Worm (Caenorhabditis elegans) whole organism, L2 larva: ENCODE measurements around the gene tpa-1.
A peak's percentile ranks its signal among the peaks of the same experiment; 100 is the strongest.

Experiments used
- F13H6.1 ChIP-seq: sonication (generic microtip); optimal IDR thresholded peaks from 2 replicates; lab custom pipeline; 2016; ENCODE audit warnings: missing genetic modification characterization, missing compliant biosample characterization
- R02D3.7 ChIP-seq: fragments of 150-350 bp; optimal IDR thresholded peaks from 2 replicates; lab custom pipeline; 2014; ENCODE audit warnings: missing biosample characterization, missing genetic modification characterization
- Y55F3AM.14 ChIP-seq: fragments of 200-800 bp; sonication (Bioruptor generic); optimal IDR thresholded peaks from 2 replicates; lab custom pipeline; 2018; ENCODE audit warnings: mild to moderate bottlenecking, missing genetic modification characterization, missing compliant biosample characterization
- ZK546.5 ChIP-seq: sonication (generic microtip); optimal IDR thresholded peaks from 2 replicates; lab custom pipeline; 2017; ENCODE audit warnings: missing biosample characterization, missing genetic modification characterization
- ama-1 ChIP-seq: fragments of 150-350 bp; optimal IDR thresholded peaks from 2 replicates; lab custom pipeline; 2018; ENCODE audit warnings: inconsistent platforms
- blmp-1 ChIP-seq: sonication (generic microtip); optimal IDR thresholded peaks from 2 replicates; lab custom pipeline; 2017; ENCODE audit warnings: missing genetic modification characterization, mild to moderate bottlenecking, missing compliant biosample characterization, antibody characterized with exemption, moderate library complexity; ENCODE audit not compliant: insufficient read depth
- ceh-16 ChIP-seq: fragments of 150-350 bp; optimal IDR thresholded peaks from 2 replicates; lab custom pipeline; 2014; ENCODE audit warnings: missing biosample characterization, missing genetic modification characterization
- ceh-82 ChIP-seq: fragments of 150-350 bp; optimal IDR thresholded peaks from 2 replicates; lab custom pipeline; 2014; ENCODE audit warnings: missing biosample characterization, missing genetic modification characterization
- crh-2 ChIP-seq: sonication (generic microtip); optimal IDR thresholded peaks from 2 replicates; lab custom pipeline; 2017; ENCODE audit warnings: missing biosample characterization, missing genetic modification characterization
- egl-27 ChIP-seq: sonication (generic microtip); optimal IDR thresholded peaks from 3 replicates; lab custom pipeline; 2017; ENCODE audit warnings: missing biosample characterization, missing genetic modification reagents, missing genetic modification characterization
- elt-1 ChIP-seq: fragments of 150-350 bp; optimal IDR thresholded peaks from 2 replicates; lab custom pipeline; 2014; ENCODE audit warnings: missing biosample characterization, missing genetic modification characterization
- fos-1 ChIP-seq: fragments of 150-350 bp; optimal IDR thresholded peaks from 2 replicates; lab custom pipeline; 2014; ENCODE audit warnings: missing biosample characterization, missing genetic modification characterization
- gmeb-1 ChIP-seq: fragments of 150-350 bp; optimal IDR thresholded peaks from 2 replicates; lab custom pipeline; 2014; ENCODE audit warnings: missing biosample characterization, missing genetic modification characterization
- lin-13 ChIP-seq: fragments of 150-350 bp; optimal IDR thresholded peaks from 2 replicates; lab custom pipeline; 2014; ENCODE audit warnings: missing biosample characterization, missing genetic modification reagents, missing genetic modification characterization
- lin-39 ChIP-seq: fragments of 150-350 bp; optimal IDR thresholded peaks from 2 replicates; lab custom pipeline; 2014; ENCODE audit warnings: missing biosample characterization, missing genetic modification reagents, missing genetic modification characterization
- lsy-2 ChIP-seq, 2 experiments: fragments of 150-350 bp in 1 of 2; sonication (generic microtip) in 1 of 2; optimal IDR thresholded peaks; 2 replicates each; lab custom pipeline; 2014 to 2017; ENCODE audit warnings: missing biosample characterization in 2 of 2, missing genetic modification characterization in 2 of 2
- nhr-12 ChIP-seq: fragments of 150-350 bp; optimal IDR thresholded peaks from 2 replicates; lab custom pipeline; 2014; ENCODE audit warnings: missing biosample characterization, missing genetic modification characterization
- nhr-129 ChIP-seq: fragments of 150-350 bp; optimal IDR thresholded peaks from 2 replicates; lab custom pipeline; 2014; ENCODE audit warnings: missing biosample characterization, missing genetic modification characterization
- nhr-21 ChIP-seq: fragments of 150-350 bp; optimal IDR thresholded peaks from 2 replicates; lab custom pipeline; 2014; ENCODE audit warnings: missing biosample characterization, missing genetic modification characterization
- nhr-23 ChIP-seq: fragments of 150-350 bp; optimal IDR thresholded peaks from 2 replicates; lab custom pipeline; 2014; ENCODE audit warnings: missing biosample characterization, missing genetic modification reagents, missing genetic modification characterization
- nhr-237 ChIP-seq: fragments of 150-350 bp; optimal IDR thresholded peaks from 2 replicates; lab custom pipeline; 2014; ENCODE audit warnings: missing biosample characterization, missing genetic modification characterization
- nhr-25 ChIP-seq: fragments of 150-350 bp; sonication (generic microtip); optimal IDR thresholded peaks from 3 replicates; lab custom pipeline; 2014; ENCODE audit warnings: missing biosample characterization, missing genetic modification characterization
- nhr-6 ChIP-seq: fragments of 150-350 bp; optimal IDR thresholded peaks from 2 replicates; lab custom pipeline; 2014; ENCODE audit warnings: missing biosample characterization, missing genetic modification characterization
- peb-1 ChIP-seq: fragments of 150-350 bp; optimal IDR thresholded peaks from 2 replicates; lab custom pipeline; 2014; ENCODE audit warnings: missing biosample characterization, missing genetic modification characterization
- sem-4 ChIP-seq: fragments of 150-350 bp; optimal IDR thresholded peaks from 2 replicates; lab custom pipeline; 2014; ENCODE audit warnings: missing biosample characterization, missing genetic modification reagents, missing genetic modification characterization
- skn-1 ChIP-seq: sonication (generic microtip); optimal IDR thresholded peaks from 2 replicates; lab custom pipeline; 2017; ENCODE audit warnings: missing biosample characterization, missing genetic modification characterization
- sma-3 ChIP-seq: sonication (generic microtip); optimal IDR thresholded peaks from 2 replicates; lab custom pipeline; 2016; ENCODE audit warnings: missing genetic modification reagents, missing genetic modification characterization, missing compliant biosample characterization
- sma-9 ChIP-seq, 2 experiments: fragments of 150-350 bp in 1 of 2; sonication (generic microtip) in 1 of 2; optimal IDR thresholded peaks; 2 replicates each; lab custom pipeline; 2014 to 2016; ENCODE audit warnings: missing genetic modification characterization in 2 of 2, mild to moderate bottlenecking in 1 of 2, missing biosample characterization in 1 of 2, missing compliant biosample characterization in 1 of 2, missing genetic modification reagents in 1 of 2, moderate library complexity in 1 of 2
- snpc-4 ChIP-seq: fragments of 150-350 bp; optimal IDR thresholded peaks from 2 replicates; lab custom pipeline; 2014; ENCODE audit warnings: missing biosample characterization, missing genetic modification characterization
- unc-39 ChIP-seq: fragments of 150-350 bp; optimal IDR thresholded peaks from 2 replicates; lab custom pipeline; 2014; ENCODE audit warnings: missing biosample characterization, missing genetic modification characterization
- unc-55 ChIP-seq: fragments of 150-350 bp; sonication (generic microtip); optimal IDR thresholded peaks from 3 replicates; lab custom pipeline; 2014; ENCODE audit warnings: missing biosample characterization, missing genetic modification reagents, missing genetic modification characterization
- unc-62 ChIP-seq: fragments of 150-350 bp; optimal IDR thresholded peaks from 2 replicates; lab custom pipeline; 2014; ENCODE audit warnings: missing biosample characterization, missing genetic modification reagents, missing genetic modification characterization
- ztf-11 ChIP-seq: sonication (generic microtip); optimal IDR thresholded peaks from 2 replicates; lab custom pipeline; 2017; ENCODE audit warnings: missing biosample characterization, missing genetic modification characterization
- ztf-4 ChIP-seq: fragments of 150-350 bp; optimal IDR thresholded peaks from 2 replicates; lab custom pipeline; 2014; ENCODE audit warnings: missing biosample characterization, missing genetic modification characterization

Gene tpa-1

DNA sequence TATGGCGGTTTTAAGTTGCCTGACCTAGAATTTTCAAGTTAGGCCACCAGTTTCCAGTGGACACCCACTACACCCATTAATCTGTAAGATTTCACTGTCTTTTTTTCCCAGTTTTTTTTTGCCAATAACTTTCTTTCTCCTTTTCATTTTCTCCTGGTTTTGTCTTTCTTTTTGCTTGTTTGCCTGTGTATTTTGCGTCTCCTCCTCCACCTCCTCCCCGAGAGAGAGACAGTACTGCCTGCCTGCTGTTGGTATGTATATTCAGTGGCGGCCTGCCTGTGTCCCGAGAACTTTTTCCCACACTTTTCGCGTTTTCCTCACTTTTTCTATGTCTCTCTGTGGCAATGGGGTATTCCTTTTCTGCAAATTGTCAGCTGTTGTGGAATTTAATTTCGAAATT lies 10.4 kb upstream of the tpa-1 start:
- no peak for TF ChIP-seq nhr-21 (tag; lab: Kevin White, UChicago)
- no peak for TF ChIP-seq ztf-11 (tag; lab: Kevin White, UChicago)
- no peak for TF ChIP-seq nhr-23

DNA sequence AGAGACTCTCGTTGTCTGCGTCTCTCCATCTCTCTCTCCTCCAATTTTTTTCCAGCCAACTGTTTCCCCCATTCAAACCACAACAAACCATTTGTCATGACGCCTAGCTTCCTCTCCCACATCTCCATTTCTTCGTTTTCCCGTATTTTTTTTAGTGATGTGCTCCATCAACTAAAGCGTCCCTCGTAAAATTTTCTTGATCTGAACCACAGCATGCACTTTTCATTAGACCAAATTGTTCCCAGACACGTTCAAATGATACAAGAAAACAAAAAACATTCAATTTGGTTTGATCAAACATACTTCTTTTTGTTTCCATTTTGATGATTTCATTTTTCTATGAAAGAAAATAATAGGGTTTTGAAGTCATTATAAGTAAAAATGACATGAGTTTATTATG lies 9.5 kb upstream of the tpa-1 start:
- TF ChIP-seq ceh-82 (tag; lab: Kevin White, UChicago): no peak
- no peak for TF ChIP-seq sem-4 (tag; lab: Kevin White, UChicago)
- no peak for TF ChIP-seq elt-1 (tag; lab: Kevin White, UChicago)
- TF ChIP-seq lin-39 (tag; lab: Kevin White, UChicago): no peak
- no peak for TF ChIP-seq ZK546.5 (tag; lab: Kevin White, UChicago)
- no peak for TF ChIP-seq nhr-6
- TF ChIP-seq nhr-129: no peak

- TF ChIP-seq nhr-237 (tag; lab: Kevin White, UChicago) (no peak), gmeb-1 (tag; lab: Kevin White, UChicago) (no peak), unc-39 (tag; lab: Kevin White, UChicago) (no peak), Y55F3AM.14 (GFP tag; lab: Kevin White, UChicago) (no peak), R02D3.7 (tag; lab: Kevin White, UChicago) (no peak), nhr-23 (no peak), skn-1 (no peak), unc-55 (GFP tag; lab: Kevin White, UChicago) (no peak)
These were observed 5.0 kb upstream of the tpa-1 start for ce11 chrIV:86744-87143.

ce11 chrIV:89991-90390 lies 1.8 kb upstream of the tpa-1 start, which contains the start of gene scl-23:
TSS of gene scl-23 (minus strand) at chrIV:90091.
- TF ChIP-seq snpc-4 (tag; lab: Kevin White, UChicago) (no peak), fos-1 (tag; lab: Kevin White, UChicago) (peak; percentile 30)

- TF ChIP-seq ceh-16 (tag; lab: Kevin White, UChicago) (no peak), lin-13 (GFP tag; lab: Kevin White, UChicago) (no peak), unc-39 (tag; lab: Kevin White, UChicago) (no peak), blmp-1 (tag; lab: Kevin White, UChicago) (no peak), sma-9 (GFP tag; optimal IDR thresholded peaks at IDR 0.05; lab: Kevin White, UChicago) (no peak), sma-9 (tag; optimal IDR thresholded peaks at IDR 0.05; lab: Kevin White, UChicago) (no peak), unc-62 (GFP tag; lab: Kevin White, UChicago) (no peak), nhr-12 (no peak), nhr-23 (no peak), gmeb-1 (tag; lab: Kevin White, UChicago) (no peak), F13H6.1 (tag; lab: Kevin White, UChicago) (no peak), elt-1 (tag; lab: Kevin White, UChicago) (no peak), lin-39 (tag; lab: Kevin White, UChicago) (no peak), peb-1 (tag; lab: Kevin White, UChicago) (no peak), R02D3.7 (tag; lab: Kevin White, UChicago) (no peak), unc-55 (GFP tag; lab: Kevin White, UChicago) (no peak)
These were observed 5.9 kb downstream of the tpa-1 start for ce11 chrIV:97681-98080.

ce11 chrIV:102848-103247 lies 11.1 kb downstream of the tpa-1 start:
- TF ChIP-seq unc-62 (GFP tag; lab: Kevin White, UChicago) (no peak), egl-27 (peak; percentile 6), sem-4 (tag; lab: Kevin White, UChicago) (peak; percentile 35), sma-9 (GFP tag; optimal IDR thresholded peaks at IDR 0.05; lab: Kevin White, UChicago) (peak; percentile 51), sma-9 (tag; optimal IDR thresholded peaks at IDR 0.05; lab: Kevin White, UChicago) (no peak), unc-39 (tag; lab: Kevin White, UChicago) (no peak), sma-3 (GFP tag; lab: Kevin White, UChicago) (peak; percentile 81), ama-1 (lab: Kevin White, UChicago) (no peak), nhr-21 (tag; lab: Kevin White, UChicago) (peak; percentile 36), F13H6.1 (tag; lab: Kevin White, UChicago) (peak; percentile 9), crh-2 (tag; lab: Kevin White, UChicago) (peak; percentile 59), gmeb-1 (tag; lab: Kevin White, UChicago) (no peak), blmp-1 (tag; lab: Kevin White, UChicago) (peak; percentile 59), nhr-25 (tag; lab: Kevin White, UChicago) (peak; percentile 92), ztf-4 (tag; lab: Kevin White, UChicago) (peak; percentile 11), lsy-2 (tag; optimal IDR thresholded peaks at IDR 0.05; lab: Kevin White, UChicago) (peak in 1 of 2 experiments; percentile 24), Y55F3AM.14 (GFP tag; lab: Kevin White, UChicago) (peak; percentile 36), fos-1 (tag; lab: Kevin White, UChicago) (no peak), nhr-6 (no peak), nhr-129 (peak; percentile 9)
